Fruit fly (Drosophila melanogaster): Measurements from ENCODE around the gene temp.

temp gene

DNA sequence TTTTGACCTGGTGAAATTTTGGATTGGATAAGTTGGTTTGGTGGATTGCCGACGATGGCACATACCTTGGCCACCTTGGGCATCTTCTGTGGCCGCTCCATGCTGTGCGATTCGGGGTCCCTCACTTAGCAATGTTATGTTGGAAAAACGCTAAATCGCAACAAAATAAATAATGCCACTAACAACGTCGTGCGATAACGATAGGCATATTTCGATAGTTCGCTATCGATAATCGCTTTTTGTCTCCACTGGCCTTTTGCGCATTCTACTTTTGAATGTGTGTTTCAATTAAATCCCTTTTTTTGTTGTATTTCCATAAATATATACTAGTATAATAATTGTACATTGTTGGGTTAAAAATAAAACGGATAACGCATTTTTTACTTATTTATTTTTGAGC lies 12.6 kb downstream of the temp start, which contains the start of gene crn:
Gene crn (minus strand): TSS at position 221 of the 400 bp plus-strand sequence.
- TF ChIP-seq fru (GFP tag; optimal IDR thresholded peaks at IDR 0.05): no peak
- no peak for TF ChIP-seq HLH106 (tag; optimal IDR thresholded peaks at IDR 0.05)
- TF ChIP-seq h (GFP tag; optimal IDR thresholded peaks at IDR 0.05): no peak
- no peak for TF ChIP-seq psq (GFP tag; optimal IDR thresholded peaks at IDR 0.05)
- no peak for TF ChIP-seq CrebA (GFP tag; optimal IDR thresholded peaks at IDR 0.05; ENCODE audit: borderline replicate concordance)
- TF ChIP-seq br (GFP tag; optimal IDR thresholded peaks at IDR 0.05): no peak

DNA sequence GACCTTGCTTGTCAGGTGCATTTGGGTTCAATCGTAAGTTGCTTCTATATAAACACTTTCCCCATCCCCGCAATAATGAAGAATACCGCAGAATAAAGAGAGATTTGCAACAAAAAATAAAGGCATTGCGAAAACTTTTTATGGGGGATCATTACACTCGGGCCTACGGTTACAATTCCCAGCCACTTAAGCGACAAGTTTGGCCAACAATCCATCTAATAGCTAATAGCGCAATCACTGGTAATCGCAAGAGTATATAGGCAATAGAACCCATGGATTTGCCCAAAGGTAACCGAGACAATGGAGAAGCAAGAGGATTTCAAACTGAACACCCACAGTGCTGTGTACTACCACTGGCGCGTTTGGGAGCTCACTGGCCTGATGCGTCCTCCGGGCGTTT lies 16.4 kb downstream of the temp start, which contains the start of gene Or2a:
Gene Or2a (plus strand): TSS at position 301 of the 400 bp plus-strand sequence.
- no peak for TF ChIP-seq Vsx2 (GFP tag; optimal IDR thresholded peaks at IDR 0.05; ENCODE audit: partially characterized antibody)
- no peak for TF ChIP-seq CrebA (GFP tag; optimal IDR thresholded peaks at IDR 0.05; ENCODE audit: borderline replicate concordance)
- TF ChIP-seq dmrt93B (GFP tag; optimal IDR thresholded peaks at IDR 0.05): no peak
- no peak for TF ChIP-seq rgr (GFP tag; optimal IDR thresholded peaks at IDR 0.05)
- TF ChIP-seq tai (GFP tag; optimal IDR thresholded peaks at IDR 0.05): no peak
- no peak for TF ChIP-seq dsf (GFP tag; optimal IDR thresholded peaks at IDR 0.05; ENCODE audit: borderline replicate concordance)
- TF ChIP-seq jim (GFP tag; optimal IDR thresholded peaks at IDR 0.05): no peak
- TF ChIP-seq lola (GFP tag; optimal IDR thresholded peaks at IDR 0.05): no peak

DNA sequence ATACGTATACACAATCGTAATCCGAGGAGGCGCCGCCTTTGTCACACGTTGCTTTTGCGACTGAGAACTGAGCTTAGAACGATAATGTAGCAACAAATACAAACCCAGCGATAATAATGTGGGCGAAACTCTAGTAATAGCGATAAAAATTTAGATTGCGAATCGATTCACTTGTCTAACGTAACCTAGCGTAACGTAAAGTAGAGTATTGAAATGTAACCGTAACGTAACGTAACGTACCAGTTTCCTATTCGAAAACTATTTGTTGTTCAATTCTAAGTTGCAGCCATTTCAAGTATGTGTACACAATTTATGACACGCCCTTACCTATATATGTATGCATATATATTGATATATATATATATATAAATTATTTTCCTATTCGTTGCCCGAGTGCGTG lies 17.6 kb downstream of the temp start:
- TF ChIP-seq dl (GFP tag; optimal IDR thresholded peaks at IDR 0.05; ENCODE audit: insufficient read depth in 1 of 2, partially characterized antibody in 2 of 2) (no peak), Hr78 (GFP tag; optimal IDR thresholded peaks at IDR 0.05) (no peak), pan (optimal IDR thresholded peaks at IDR 0.05) (no peak), tai (GFP tag; optimal IDR thresholded peaks at IDR 0.05) (no peak), Hnf4 (GFP tag; optimal IDR thresholded peaks at IDR 0.05) (no peak), Rel (GFP tag; optimal IDR thresholded peaks at IDR 0.05) (no peak), Rel (tag; optimal IDR thresholded peaks at IDR 0.05) (no peak), Abd-B (GFP tag; optimal IDR thresholded peaks at IDR 0.05) (no peak), Hr83 (GFP tag; optimal IDR thresholded peaks at IDR 0.05; ENCODE audit: poor library complexity, severe bottlenecking) (no peak), rgr (GFP tag; optimal IDR thresholded peaks at IDR 0.05) (no peak), Mio (GFP tag; optimal IDR thresholded peaks at IDR 0.05) (no peak)

DNA sequence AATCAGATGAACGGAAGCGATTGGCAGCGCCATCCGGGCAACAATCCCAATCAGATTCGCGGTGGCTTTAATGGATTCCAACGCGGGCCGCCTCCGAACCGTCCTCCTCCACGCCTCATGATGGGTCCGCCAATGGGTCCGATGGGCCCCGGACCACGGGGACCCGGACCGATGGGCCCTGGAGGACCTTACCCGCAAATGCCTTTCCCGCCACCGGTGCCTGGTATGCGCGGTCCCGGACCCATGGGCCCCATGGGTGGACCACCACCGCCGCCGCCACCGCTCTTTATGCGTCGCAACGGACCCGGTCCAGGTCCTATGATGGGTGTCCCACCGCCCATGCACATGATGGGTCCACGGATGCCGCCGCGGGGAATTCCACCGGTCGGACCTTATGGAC lies 19.4 kb downstream of the temp start:
- TF ChIP-seq Dfd (GFP tag; optimal IDR thresholded peaks at IDR 0.05) (peak; percentile 99), pan (optimal IDR thresholded peaks at IDR 0.05) (no peak)

DNA sequence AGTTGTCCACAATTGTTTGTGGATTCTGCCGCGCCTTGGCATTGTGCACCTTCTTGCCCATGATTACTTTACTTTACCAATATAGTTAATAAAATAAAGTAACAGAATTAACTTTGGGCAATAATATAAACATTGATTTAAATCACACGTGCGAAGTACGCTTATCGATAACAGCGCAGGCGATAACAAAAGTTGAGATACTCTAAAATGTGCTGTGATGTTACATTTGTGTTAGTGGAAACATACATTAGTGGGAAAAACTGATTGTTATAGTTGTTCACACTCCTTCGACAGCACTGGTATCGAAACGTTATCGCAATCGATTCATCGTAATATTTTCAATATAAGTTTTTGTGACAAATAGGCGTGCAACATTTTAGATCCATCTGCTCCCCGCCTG lies 20.5 kb downstream of the temp start, which contains the start of gene kz:
Gene kz (minus strand): TSS at position 194 of the 400 bp plus-strand sequence.
- peak; percentile 61 for TF ChIP-seq Myc (optimal IDR thresholded peaks at IDR 0.05)
- no peak for TF ChIP-seq Dif (GFP tag; optimal IDR thresholded peaks at IDR 0.05; ENCODE audit: partially characterized antibody)

DNA sequence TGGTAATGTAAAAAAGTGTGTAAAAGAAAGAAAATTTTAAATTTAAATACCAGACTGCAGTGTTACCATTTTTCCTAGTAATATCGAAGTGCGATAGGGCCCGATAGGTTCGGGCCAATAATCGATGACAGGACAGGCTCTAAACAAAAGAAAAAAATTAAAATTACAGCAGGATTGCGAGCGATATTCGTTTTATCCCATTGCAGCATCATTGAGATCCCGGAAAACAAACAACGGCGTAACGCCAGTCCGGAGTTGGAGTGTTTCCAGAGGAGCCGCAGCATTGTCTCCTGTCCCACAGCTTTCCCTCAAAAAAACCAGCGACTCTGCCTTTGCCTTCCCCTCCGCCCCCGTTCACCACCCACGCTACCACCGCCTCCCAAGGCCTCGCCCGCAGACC lies 37.2 kb downstream of the temp start, which contains the start of gene pcx:
Gene pcx (plus strand): TSS at position 159 of the 400 bp plus-strand sequence.
- TF ChIP-seq tai (GFP tag; optimal IDR thresholded peaks at IDR 0.05) (no peak), Dif (GFP tag; optimal IDR thresholded peaks at IDR 0.05; ENCODE audit: partially characterized antibody) (peak; percentile 43)

DNA sequence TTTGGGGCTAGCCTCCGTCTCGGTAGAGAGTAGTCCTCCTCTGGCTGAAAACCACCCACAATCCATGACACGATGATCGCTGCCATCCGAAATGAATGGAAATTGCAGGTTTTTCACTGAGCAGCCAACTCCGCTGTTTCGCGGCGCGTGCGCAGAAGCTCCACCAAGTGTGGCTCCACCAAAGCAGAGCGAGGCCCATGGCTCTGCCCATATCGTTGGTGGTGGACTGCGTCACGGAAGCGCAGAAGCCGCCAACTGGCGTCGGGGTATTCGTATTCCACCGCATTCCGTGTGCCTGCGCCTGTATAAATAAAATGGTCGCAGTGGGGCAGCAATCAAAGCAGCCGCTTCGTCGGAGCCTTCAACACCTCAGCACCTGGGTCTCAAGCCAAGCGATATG lies 38.9 kb downstream of the temp start, which contains the start of gene CG14052:
Gene CG14052 (plus strand): TSS at position 301 of the 400 bp plus-strand sequence.
- TF ChIP-seq usp (GFP tag; optimal IDR thresholded peaks at IDR 0.05) (no peak), h (GFP tag; optimal IDR thresholded peaks at IDR 0.05) (no peak), CG9705 (GFP tag; optimal IDR thresholded peaks at IDR 0.05) (no peak), GATAd (GFP tag; optimal IDR thresholded peaks at IDR 0.05) (no peak), Dfd (GFP tag; optimal IDR thresholded peaks at IDR 0.05) (no peak), pan (optimal IDR thresholded peaks at IDR 0.05) (no peak), jim (GFP tag; optimal IDR thresholded peaks at IDR 0.05) (no peak), brk (GFP tag; optimal IDR thresholded peaks at IDR 0.05) (no peak), rgr (GFP tag; optimal IDR thresholded peaks at IDR 0.05) (no peak), woc (GFP tag; optimal IDR thresholded peaks at IDR 0.05) (no peak), Dif (GFP tag; optimal IDR thresholded peaks at IDR 0.05; ENCODE audit: partially characterized antibody) (no peak), sv (GFP tag; optimal IDR thresholded peaks at IDR 0.05) (no peak), fru (GFP tag; optimal IDR thresholded peaks at IDR 0.05) (no peak), Sp1 (GFP tag; optimal IDR thresholded peaks at IDR 0.05) (no peak), Abd-B (GFP tag; optimal IDR thresholded peaks at IDR 0.05) (no peak), dl (GFP tag; optimal IDR thresholded peaks at IDR 0.05; ENCODE audit: insufficient read depth in 1 of 2, partially characterized antibody in 2 of 2) (no peak), dmrt93B (GFP tag; optimal IDR thresholded peaks at IDR 0.05) (no peak), Jra (GFP tag; optimal IDR thresholded peaks at IDR 0.05) (no peak), ey (GFP tag; optimal IDR thresholded peaks at IDR 0.05) (no peak)

Measured in whole organism, wandering third instar larva.